Fruit fly (Drosophila melanogaster) S2 (cell line): Measurements from ENCODE around the gene CG14410.

Experiments used
- CG8478 ChIP-seq: fragments of >200 bp; optimal IDR thresholded peaks from 2 replicates; lab custom pipeline; 2018
- CTCF ChIP-seq, 2 experiments: fragments of >200 bp; optimal IDR thresholded peaks; 2 replicates each; lab custom pipeline; 2018

- TF ChIP-seq CTCF (optimal IDR thresholded peaks at IDR 0.05; lab: Kevin White, UChicago), result no peak
- TF ChIP-seq CG8478 (lab: Kevin White, UChicago), result no peak
Observed at dm6 chrX:14858951-14859350, 22.4 kb downstream of the CG14410 start, which contains the start of gene CG46399.
